Fruit fly (Drosophila melanogaster) whole organism, wandering third instar larva: ENCODE results near the gene mRpL4.
A peak's percentile ranks its signal among the peaks of the same experiment; 100 is the strongest.

Experiments used
- Abd-B ChIP-seq: fragments of >200 bp; optimal IDR thresholded peaks from 2 replicates; lab custom pipeline; 2017; ENCODE audit warnings: missing biosample characterization, missing genetic modification characterization
- CG32264 ChIP-seq: fragments of 200-800 bp; sonication (Bioruptor generic); optimal IDR thresholded peaks from 2 replicates; lab custom pipeline; 2016; ENCODE audit warnings: missing biosample characterization, missing genetic modification characterization
- CG9705 ChIP-seq: fragments of 200-800 bp; sonication (Bioruptor generic); optimal IDR thresholded peaks from 2 replicates; lab custom pipeline; 2018; ENCODE audit warnings: missing biosample characterization, mild to moderate bottlenecking, missing genetic modification characterization
- CrebA ChIP-seq: fragments of 200-800 bp; sonication (Bioruptor generic); optimal IDR thresholded peaks from 2 replicates; lab custom pipeline; 2016; ENCODE audit warnings: missing biosample characterization, mild to moderate bottlenecking, missing genetic modification characterization, borderline replicate concordance
- Dfd ChIP-seq: fragments of >200 bp; optimal IDR thresholded peaks from 2 replicates; lab custom pipeline; 2017; ENCODE audit warnings: missing biosample characterization, missing genetic modification characterization
- Dif ChIP-seq: fragments of 200-275, 200-300 bp; sonication (Bioruptor generic); optimal IDR thresholded peaks from 2 replicates; lab custom pipeline; 2018; ENCODE audit warnings: missing biosample characterization, missing genetic modification characterization; ENCODE audit not compliant: partially characterized antibody
- GATAd ChIP-seq: sonication (Bioruptor generic); optimal IDR thresholded peaks from 2 replicates; lab custom pipeline; 2016; ENCODE audit warnings: missing biosample characterization, missing genetic modification characterization
- HLH106 ChIP-seq: fragments of 200-800 bp; optimal IDR thresholded peaks from 3 replicates; lab custom pipeline; 2019; ENCODE audit warnings: missing biosample characterization, mild to moderate bottlenecking, missing genetic modification characterization, moderate library complexity
- Hnf4 ChIP-seq: fragments of 200-800 bp; sonication (Bioruptor generic); optimal IDR thresholded peaks from 2 replicates; lab custom pipeline; 2016; ENCODE audit warnings: missing biosample characterization, mild to moderate bottlenecking, missing genetic modification characterization
- Hr78 ChIP-seq: fragments of >200 bp; optimal IDR thresholded peaks from 2 replicates; lab custom pipeline; 2017; ENCODE audit warnings: missing biosample characterization, missing genetic modification characterization
- Hr83 ChIP-seq: fragments of 200-300 bp; sonication (Bioruptor generic); optimal IDR thresholded peaks from 2 replicates; lab custom pipeline; 2016; ENCODE audit warnings: missing biosample characterization, mild to moderate bottlenecking, missing genetic modification characterization, moderate library complexity; ENCODE audit not compliant: poor library complexity, severe bottlenecking
- Jra ChIP-seq: sonication (Bioruptor generic); optimal IDR thresholded peaks from 2 replicates; lab custom pipeline; 2016; ENCODE audit warnings: missing biosample characterization, missing genetic modification characterization
- Mio ChIP-seq: sonication (Bioruptor generic); optimal IDR thresholded peaks from 2 replicates; lab custom pipeline; 2016; ENCODE audit warnings: missing biosample characterization, missing genetic modification characterization
- Myc ChIP-seq: fragments of >200 bp; optimal IDR thresholded peaks from 2 replicates; lab custom pipeline; 2017
- N ChIP-seq: fragments of >200 bp; optimal IDR thresholded peaks from 2 replicates; lab custom pipeline; 2018; ENCODE audit warnings: missing biosample characterization, missing external identifiers, missing genetic modification characterization
- OdsH ChIP-seq: fragments of 200-800 bp; sonication (Bioruptor generic); optimal IDR thresholded peaks from 2 replicates; lab custom pipeline; 2016; ENCODE audit warnings: missing biosample characterization, mild to moderate bottlenecking, missing genetic modification characterization
- Rel ChIP-seq, 2 experiments: fragments of 200-800 bp; sonication (Bioruptor generic) in 1 of 2; optimal IDR thresholded peaks; 2 replicates in 1 of 2; 3 replicates in 1 of 2; lab custom pipeline; 2016 to 2019; ENCODE audit warnings: mild to moderate bottlenecking in 2 of 2, missing biosample characterization in 2 of 2, missing genetic modification characterization in 2 of 2, moderate library complexity in 1 of 2
- Sp1 ChIP-seq: fragments of 200-800 bp; sonication (Bioruptor generic); optimal IDR thresholded peaks from 3 replicates; lab custom pipeline; 2019; ENCODE audit warnings: missing biosample characterization, mild to moderate bottlenecking, missing genetic modification characterization, moderate library complexity
- Vsx2 ChIP-seq: fragments of 200-300, 225-300 bp; sonication (Bioruptor generic); optimal IDR thresholded peaks from 2 replicates; lab custom pipeline; 2018; ENCODE audit warnings: missing biosample characterization, missing genetic modification characterization; ENCODE audit not compliant: partially characterized antibody
- br ChIP-seq: fragments of 200-800 bp; sonication (Bioruptor generic); optimal IDR thresholded peaks from 2 replicates; lab custom pipeline; 2016; ENCODE audit warnings: missing biosample characterization, missing genetic modification characterization
- brk ChIP-seq: fragments of 200-800 bp; sonication (Bioruptor generic); optimal IDR thresholded peaks from 2 replicates; lab custom pipeline; 2016; ENCODE audit warnings: missing biosample characterization, mild to moderate bottlenecking, missing genetic modification characterization
- dl ChIP-seq, 2 experiments: fragments of 175-275, 200-275 bp in 1 of 2; fragments of 200-275 bp in 1 of 2; sonication (Bioruptor generic); optimal IDR thresholded peaks; lab custom pipeline; 2018; ENCODE audit warnings: mild to moderate bottlenecking in 2 of 2, missing biosample characterization in 2 of 2, missing genetic modification characterization in 2 of 2, moderate library complexity in 2 of 2; ENCODE audit not compliant: partially characterized antibody in 2 of 2, insufficient read depth in 1 of 2
- dmrt93B ChIP-seq: fragments of 200-800 bp; sonication (Bioruptor generic); optimal IDR thresholded peaks from 2 replicates; lab custom pipeline; 2018; ENCODE audit warnings: missing biosample characterization, mild to moderate bottlenecking, missing genetic modification characterization
- dsf ChIP-seq: sonication (Bioruptor generic); optimal IDR thresholded peaks from 2 replicates; lab custom pipeline; 2016; ENCODE audit warnings: missing biosample characterization, missing genetic modification characterization, borderline replicate concordance
- ey ChIP-seq: fragments of 200-800 bp; sonication (Bioruptor generic); optimal IDR thresholded peaks from 2 replicates; lab custom pipeline; 2016; ENCODE audit warnings: missing biosample characterization, missing genetic modification characterization
- foxo ChIP-seq, 2 experiments: fragments of 200-800 bp; sonication (Bioruptor generic); optimal IDR thresholded peaks; 2 replicates in 1 of 2; 3 replicates in 1 of 2; lab custom pipeline; 2016 to 2017; ENCODE audit warnings: missing biosample characterization in 2 of 2, missing genetic modification characterization in 2 of 2
- fru ChIP-seq: fragments of 200-800 bp; sonication (Bioruptor generic); optimal IDR thresholded peaks from 3 replicates; lab custom pipeline; 2016; ENCODE audit warnings: missing biosample characterization, mild to moderate bottlenecking, missing genetic modification characterization
- h ChIP-seq: fragments of 200-800 bp; sonication (Bioruptor generic); optimal IDR thresholded peaks from 3 replicates; lab custom pipeline; 2016; ENCODE audit warnings: missing biosample characterization, mild to moderate bottlenecking, missing genetic modification characterization
- jim ChIP-seq: fragments of 175-275, 200-325 bp; sonication (Bioruptor generic); optimal IDR thresholded peaks from 2 replicates; lab custom pipeline; 2016; ENCODE audit warnings: missing biosample characterization, mild to moderate bottlenecking, missing genetic modification characterization
- lola ChIP-seq: fragments of >200 bp; optimal IDR thresholded peaks from 2 replicates; lab custom pipeline; 2017; ENCODE audit warnings: missing biosample characterization, missing genetic modification characterization
- pan ChIP-seq: fragments of >200 bp; optimal IDR thresholded peaks from 2 replicates; lab custom pipeline; 2017
- psq ChIP-seq: fragments of 200-800 bp; sonication (Bioruptor generic); optimal IDR thresholded peaks from 3 replicates; lab custom pipeline; 2017; ENCODE audit warnings: missing biosample characterization, mild to moderate bottlenecking, missing genetic modification characterization, moderate library complexity
- rgr ChIP-seq: fragments of 200-800 bp; sonication (Bioruptor generic); optimal IDR thresholded peaks from 3 replicates; lab custom pipeline; 2016; ENCODE audit warnings: missing biosample characterization, mild to moderate bottlenecking, missing genetic modification characterization
- sage ChIP-seq: fragments of 200-800 bp; sonication (Bioruptor generic); optimal IDR thresholded peaks from 2 replicates; lab custom pipeline; 2016; ENCODE audit warnings: missing biosample characterization, mild to moderate bottlenecking, missing genetic modification characterization
- sv ChIP-seq: fragments of 200-800 bp; sonication (Bioruptor generic); optimal IDR thresholded peaks from 3 replicates; lab custom pipeline; 2016; ENCODE audit warnings: missing biosample characterization, missing genetic modification characterization
- tai ChIP-seq: sonication (Bioruptor generic); optimal IDR thresholded peaks from 2 replicates; lab custom pipeline; 2016; ENCODE audit warnings: missing biosample characterization, missing genetic modification characterization
- woc ChIP-seq: sonication (Bioruptor generic); optimal IDR thresholded peaks from 2 replicates; lab custom pipeline; 2016; ENCODE audit warnings: missing biosample characterization, mild to moderate bottlenecking, missing genetic modification characterization

Gene mRpL4

dm6 chr2L:16285692-16286359 lies 43.1 kb downstream of the mRpL4 start (continued):
- no peak for TF ChIP-seq N (GFP tag; lab: Kevin White, UChicago)
- peak; percentile 51 for TF ChIP-seq sv (GFP tag; lab: Kevin White, UChicago)
- no peak for TF ChIP-seq Vsx2 (GFP tag; lab: Kevin White, UChicago)
- TF ChIP-seq Dif (GFP tag; lab: Kevin White, UChicago), result peak; percentile 39
- peak; percentile 92 for TF ChIP-seq HLH106 (tag; lab: Kevin White, UChicago)

- TF ChIP-seq GATAd (GFP tag; lab: Kevin White, UChicago) (no peak), Jra (GFP tag; lab: Kevin White, UChicago) (no peak), CrebA (GFP tag; lab: Kevin White, UChicago) (peak; percentile 82), Vsx2 (GFP tag; lab: Kevin White, UChicago) (peak; percentile 56), ey (GFP tag; lab: Kevin White, UChicago) (peak; percentile 68), OdsH (GFP tag; lab: Kevin White, UChicago) (peak; percentile 54), h (peak; percentile 75), fru (peak; percentile 50), Hr78 (no peak), woc (GFP tag; lab: Kevin White, UChicago) (peak; percentile 36), pan (lab: Kevin White, UChicago) (no peak), dsf (GFP tag; lab: Kevin White, UChicago) (no peak), foxo (GFP tag; optimal IDR thresholded peaks at IDR 0.05; lab: Kevin White, UChicago) (peak; percentile 49 to 63), N (GFP tag; lab: Kevin White, UChicago) (peak; percentile 33), Dfd (GFP tag; lab: Kevin White, UChicago) (no peak), Hr83 (GFP tag; lab: Kevin White, UChicago) (peak; percentile 61), lola (no peak), brk (GFP tag; lab: Kevin White, UChicago) (peak; percentile 80), sage (GFP tag; lab: Kevin White, UChicago) (peak; percentile 75), CG9705 (GFP tag; lab: Kevin White, UChicago) (peak; percentile 57), tai (GFP tag; lab: Kevin White, UChicago) (no peak), CG32264 (no peak), jim (GFP tag; lab: Kevin White, UChicago) (peak; percentile 59), Hnf4 (GFP tag; lab: Kevin White, UChicago) (peak; percentile 67), psq (GFP tag; lab: Kevin White, UChicago) (peak; percentile 67), Myc (peak; percentile 32), Sp1 (peak; percentile 64), Mio (GFP tag; lab: Kevin White, UChicago) (no peak), Rel (GFP tag; optimal IDR thresholded peaks at IDR 0.05; lab: Kevin White, UChicago) (peak; percentile 84), Rel (tag; optimal IDR thresholded peaks at IDR 0.05; lab: Kevin White, UChicago) (peak; percentile 70), Abd-B (peak; percentile 55), dl (GFP tag; optimal IDR thresholded peaks at IDR 0.05; lab: Kevin White, UChicago; ENCODE audit: insufficient read depth in 1 of 2, partially characterized antibody in 2 of 2) (peak; percentile 54 to 57), HLH106 (tag; lab: Kevin White, UChicago) (peak; percentile 62), dmrt93B (peak; percentile 54), br (GFP tag; lab: Kevin White, UChicago) (peak; percentile 69), Dif (GFP tag; lab: Kevin White, UChicago) (peak; percentile 90), rgr (GFP tag; lab: Kevin White, UChicago) (peak; percentile 69)
- TF ChIP-seq, all 38 proteins: peak for 26
Measured at dm6 chr2L:16284306-16285299, 44.3 kb downstream of the mRpL4 start.
